Fruit fly (Drosophila melanogaster): ENCODE data around the gene trol.

trol gene

DNA sequence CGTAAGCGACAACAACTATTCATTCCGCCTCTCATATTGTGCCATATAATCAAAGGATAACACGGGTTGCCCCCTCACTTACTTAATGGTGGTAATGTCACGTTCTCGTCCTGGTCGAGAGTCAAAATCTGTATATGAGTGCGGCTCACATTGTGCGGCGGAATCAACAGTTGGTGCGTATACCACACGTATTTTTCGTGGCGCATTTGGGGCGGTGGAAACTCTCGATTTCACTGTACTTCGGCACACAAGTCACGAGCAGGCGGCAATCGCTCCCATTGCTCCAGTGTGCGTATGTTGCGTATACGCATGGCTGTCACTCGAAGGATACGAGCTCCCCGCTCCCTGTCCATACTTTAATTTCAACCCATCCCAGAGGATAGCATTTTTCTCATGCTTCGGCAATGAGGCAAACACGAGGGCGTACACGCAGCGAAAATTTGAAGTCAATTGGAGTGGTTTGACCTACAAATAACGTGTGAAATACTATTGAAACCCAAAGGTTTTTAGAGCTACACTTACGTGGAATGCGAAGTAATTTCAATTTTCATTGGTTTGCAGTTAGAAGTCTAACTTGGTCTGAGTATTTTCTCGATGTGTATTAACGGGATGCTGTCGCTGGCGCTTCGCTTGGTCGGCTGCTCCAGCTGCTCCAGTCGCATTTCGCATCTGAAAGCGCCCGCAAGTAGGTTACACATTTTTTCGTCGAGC lies 36.7 kb upstream of the trol start (continued):
- peak; percentile 78 for TF ChIP-seq cwo (GFP tag; optimal IDR thresholded peaks at IDR 0.05)
- no peak for TF ChIP-seq mld (GFP tag; IDR thresholded peaks at IDR 0.05; ENCODE audit: partially characterized antibody)
- TF ChIP-seq gem (tag; optimal IDR thresholded peaks at IDR 0.05): peak; percentile 80
- TF ChIP-seq Usf (GFP tag; optimal IDR thresholded peaks at IDR 0.05): peak; percentile 1
- TF ChIP-seq CG12769 (tag; optimal IDR thresholded peaks at IDR 0.05): peak; percentile 92
- peak; percentile 67 for TF ChIP-seq CG4730 (GFP tag; IDR thresholded peaks at IDR 0.05)
- peak; percentile 86 for TF ChIP-seq vvl (GFP tag; IDR thresholded peaks at IDR 0.05)
- TF ChIP-seq tx (GFP tag; optimal IDR thresholded peaks at IDR 0.05): peak; percentile 70
- peak; percentile 62 for TF ChIP-seq Adf1 (GFP tag; IDR thresholded peaks at IDR 0.05)
- peak; percentile 30; the same call in 1 of the 2 replicates for TF ChIP-seq CG10321 (GFP tag; IDR thresholded peaks at IDR 0.05)
- peak; percentile 11 for TF ChIP-seq CG15073 (GFP tag; optimal IDR thresholded peaks at IDR 0.05)
- peak; percentile 32 for TF ChIP-seq Asciz (GFP tag; optimal IDR thresholded peaks at IDR 0.05)
- TF ChIP-seq CG1647 (GFP tag; optimal IDR thresholded peaks at IDR 0.05): peak; percentile 65
- TF ChIP-seq CG11093 (GFP tag; IDR thresholded peaks at IDR 0.05): peak; percentile 71; the same call in 2 of the 3 replicates
- peak; percentile 87 for TF ChIP-seq Rfx (GFP tag; IDR thresholded peaks at IDR 0.05)
- peak; percentile 62; the same call in 1 of the 2 replicates for TF ChIP-seq cas (GFP tag; IDR thresholded peaks at IDR 0.05)

DNA sequence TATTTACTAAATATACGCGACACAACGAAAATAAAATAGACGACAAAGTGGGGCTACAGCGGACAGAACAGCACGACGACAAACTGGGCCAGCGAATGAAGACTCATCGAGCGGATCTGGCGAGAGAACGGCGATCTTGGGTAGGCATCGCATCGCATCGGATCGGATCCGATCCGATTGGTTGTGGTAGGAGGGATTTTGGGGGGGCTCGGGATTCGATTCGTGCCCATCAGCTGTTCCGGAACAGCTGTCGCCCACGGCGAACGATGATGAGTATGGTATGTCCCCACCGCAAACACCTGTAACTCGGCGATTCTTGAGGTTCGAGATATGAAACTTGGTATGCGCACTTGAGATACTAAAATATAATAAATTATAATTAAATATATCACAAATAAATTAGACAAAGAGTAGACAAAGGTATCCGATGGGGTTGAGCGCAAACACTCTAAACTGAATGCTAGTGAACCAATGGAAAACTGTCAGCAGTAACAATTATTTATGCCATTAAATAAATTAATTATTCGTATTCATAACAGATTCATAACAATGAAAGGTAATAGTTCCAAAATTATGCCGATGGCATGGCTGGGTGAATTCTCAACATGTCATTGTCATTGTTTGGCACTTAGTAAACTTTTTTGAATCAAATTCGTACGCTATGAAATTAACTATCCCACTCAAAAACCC lies 35.2 kb upstream of the trol start, which contains the start of the genes Vha36-3 and AANATL7:
Gene Vha36-3 (minus strand): TSS at position 242 of the 690 bp plus-strand sequence.
Gene AANATL7 (plus strand): TSS at position 640 of the 690 bp plus-strand sequence.
- no peak for TF ChIP-seq CG4424 (GFP tag; optimal IDR thresholded peaks at IDR 0.05)
- peak; percentile 28 for TF ChIP-seq kah (GFP tag; optimal IDR thresholded peaks at IDR 0.05)
- TF ChIP-seq gem (tag; optimal IDR thresholded peaks at IDR 0.05): no peak
- no peak for TF ChIP-seq CG18764 (GFP tag; optimal IDR thresholded peaks at IDR 0.05)
- no peak for TF ChIP-seq Dad (GFP tag; optimal IDR thresholded peaks at IDR 0.05)
- no peak for TF ChIP-seq abd-A (tag; optimal IDR thresholded peaks at IDR 0.05)
- TF ChIP-seq Deaf1 (tag; optimal IDR thresholded peaks at IDR 0.05): peak; percentile 90
- no peak for TF ChIP-seq Poxn (GFP tag; IDR thresholded peaks at IDR 0.05)
- no peak for TF ChIP-seq CG15073 (GFP tag; optimal IDR thresholded peaks at IDR 0.05)
- TF ChIP-seq crp (GFP tag; optimal IDR thresholded peaks at IDR 0.05): peak in 1 of 2 experiments; percentile 63
- no peak for TF ChIP-seq ATbp (GFP tag; optimal IDR thresholded peaks at IDR 0.05)
- no peak for TF ChIP-seq Ets65A (GFP tag)
- TF ChIP-seq CG9932 (GFP tag; IDR thresholded peaks at IDR 0.05): no peak

DNA sequence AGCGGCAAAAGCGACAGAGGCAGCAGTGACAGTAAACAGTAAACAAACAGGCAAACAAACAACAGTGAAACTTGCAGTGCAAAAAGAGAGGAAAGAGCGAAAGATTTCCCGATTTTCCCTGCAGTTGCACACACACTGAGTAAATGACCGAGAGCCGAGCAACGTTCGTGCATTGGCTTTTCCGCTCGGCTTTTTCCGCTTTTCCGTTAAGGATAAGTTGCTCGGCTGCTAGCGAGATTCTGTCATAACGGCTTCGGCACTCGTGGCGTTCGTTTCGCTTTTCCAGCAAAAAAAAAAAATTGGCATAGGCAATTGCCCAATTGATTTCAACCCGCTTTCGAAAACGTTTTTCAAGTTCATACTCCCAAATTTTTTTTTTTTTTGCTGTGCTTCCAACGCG lies 8.6 kb upstream of the trol start:
- TF ChIP-seq emc (GFP tag; optimal IDR thresholded peaks at IDR 0.05) (no peak), dmrt99B (tag; optimal IDR thresholded peaks at IDR 0.05) (no peak), Deaf1 (tag; optimal IDR thresholded peaks at IDR 0.05) (peak; percentile 90), ase (GFP tag; IDR thresholded peaks at IDR 0.05) (no peak), Lpt (GFP tag; optimal IDR thresholded peaks at IDR 0.05) (no peak)

DNA sequence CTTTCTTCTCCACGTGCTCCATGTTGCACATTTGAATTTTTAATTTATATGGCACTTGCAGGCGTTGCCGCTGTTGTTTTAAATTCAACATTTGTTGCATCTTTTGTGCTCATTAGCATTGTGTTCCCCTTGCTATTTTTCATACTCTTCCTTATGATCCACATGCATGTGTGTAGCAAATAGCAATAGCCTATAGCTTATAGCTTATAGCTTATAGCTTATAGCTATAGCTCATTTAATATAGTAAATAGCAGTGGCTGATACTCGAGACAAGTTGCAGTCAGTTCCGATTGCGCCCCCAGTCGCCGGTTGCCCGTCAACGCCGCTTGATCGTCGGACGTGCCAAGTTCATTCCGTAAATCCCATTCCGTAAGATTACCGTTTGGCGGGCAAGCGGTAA lies 6.7 kb upstream of the trol start, which contains the start of gene Pdfr:
Gene Pdfr (plus strand): TSS at position 301 of the 400 bp plus-strand sequence.
- TF ChIP-seq fru (optimal IDR thresholded peaks at IDR 0.05) (no peak), hkb (optimal IDR thresholded peaks at IDR 0.05) (no peak), hkb (GFP tag; IDR thresholded peaks at IDR 0.05) (no peak)
